Worm (Caenorhabditis elegans) whole organism, late embryonic: ENCODE measurements around the gene F28A10.13.

Experiments
- ama-1 ChIP-seq: fragments of 150-350 bp; optimal IDR thresholded peaks from 2 replicates; lab custom pipeline; 2014
- ceh-31 ChIP-seq: sonication (generic microtip); optimal IDR thresholded peaks from 2 replicates; lab custom pipeline; 2016; ENCODE audit warnings: missing genetic modification characterization, missing compliant biosample characterization
- fkh-6 ChIP-seq: sonication (generic microtip); optimal IDR thresholded peaks from 2 replicates; lab custom pipeline; 2016; ENCODE audit warnings: missing genetic modification characterization, missing compliant biosample characterization
- lim-6 ChIP-seq: sonication (generic microtip); optimal IDR thresholded peaks from 2 replicates; lab custom pipeline; 2016; ENCODE audit warnings: missing genetic modification characterization, missing compliant biosample characterization
- nfya-1 ChIP-seq: sonication (generic microtip); optimal IDR thresholded peaks from 2 replicates; lab custom pipeline; 2017; ENCODE audit warnings: missing genetic modification characterization, mild to moderate bottlenecking, missing compliant biosample characterization, antibody characterized with exemption, moderate library complexity
- nhr-11 ChIP-seq: fragments of 150-350 bp; optimal IDR thresholded peaks from 2 replicates; lab custom pipeline; 2014; ENCODE audit warnings: missing biosample characterization, missing genetic modification characterization
- pag-3 ChIP-seq: sonication (generic microtip); optimal IDR thresholded peaks from 2 replicates; lab custom pipeline; 2016; ENCODE audit warnings: missing compliant biosample characterization, missing genetic modification characterization, borderline replicate concordance
- pha-4 ChIP-seq: fragments of 150-350 bp; optimal IDR thresholded peaks from 2 replicates; lab custom pipeline; 2018; ENCODE audit warnings: missing biosample characterization, missing genetic modification reagents, missing genetic modification characterization
- pqm-1 ChIP-seq: sonication (generic microtip); optimal IDR thresholded peaks from 2 replicates; lab custom pipeline; 2016; ENCODE audit warnings: missing genetic modification characterization, missing compliant biosample characterization
- tbx-7 ChIP-seq: sonication (generic microtip); optimal IDR thresholded peaks from 2 replicates; lab custom pipeline; 2016; ENCODE audit warnings: missing genotype, missing genetic modification characterization, missing compliant biosample characterization
- unc-86 ChIP-seq: sonication (generic microtip); optimal IDR thresholded peaks from 2 replicates; lab custom pipeline; 2016; ENCODE audit warnings: missing genetic modification characterization, missing compliant biosample characterization

DNA sequence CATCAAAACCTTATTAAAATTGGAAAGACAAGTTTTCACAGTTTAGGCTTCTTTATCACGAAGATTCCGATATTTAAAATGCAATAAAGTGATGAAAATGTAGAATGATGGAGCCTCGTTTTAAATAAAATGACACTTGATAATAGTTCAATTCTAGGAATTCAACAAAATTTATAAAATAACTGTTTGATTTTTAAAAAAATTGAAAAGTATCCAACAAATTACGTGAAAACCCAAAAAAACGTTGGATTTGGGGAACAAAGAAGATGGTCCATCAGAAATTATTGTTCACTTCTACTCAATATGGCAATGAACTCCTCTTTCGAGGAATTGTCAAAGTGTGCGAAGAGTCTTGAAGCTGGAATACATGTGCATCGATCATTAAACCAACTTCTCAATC lies 4.6 kb upstream of the F28A10.13 start, which contains the start of gene F28A10.4:
- TF ChIP-seq tbx-7 (tag; lab: Kevin White, UChicago) (no peak), lim-6 (tag; lab: Kevin White, UChicago) (no peak), unc-86 (tag; lab: Kevin White, UChicago) (no peak), ama-1 (lab: Kevin White, UChicago) (no peak), pqm-1 (tag; lab: Kevin White, UChicago) (no peak), pag-3 (tag; lab: Kevin White, UChicago) (no peak), fkh-6 (no peak), pha-4 (tag; lab: Kevin White, UChicago) (no peak), nfya-1 (tag; lab: Kevin White, UChicago) (no peak), nhr-11 (tag; lab: Kevin White, UChicago) (no peak), ceh-31 (no peak)
